Fruit fly (Drosophila melanogaster) whole organism, embryonic: ENCODE data around the gene put.

Experiments used
- CG10565 ChIP-seq: fragments of 200-800 bp; sonication (Bioruptor generic); optimal IDR thresholded peaks from 3 replicates; lab custom pipeline; 2016; ENCODE audit warnings: missing biosample characterization, mild to moderate bottlenecking, missing genetic modification characterization
- CG11093 ChIP-seq: fragments of 200-800 bp; sonication (Bioruptor generic); IDR thresholded peaks from 3 replicates; pipeline ENCODE4 v1.3.6; 2022; ENCODE audit warnings: missing biosample characterization, missing genetic modification characterization
- CG12219 ChIP-seq: fragments of 200-800 bp; sonication (Bioruptor generic); optimal IDR thresholded peaks from 3 replicates; lab custom pipeline; 2018; ENCODE audit warnings: missing biosample characterization, mild to moderate bottlenecking, missing genetic modification characterization
- CG12942 ChIP-seq: fragments of 200-800 bp; sonication (Bioruptor generic); optimal IDR thresholded peaks from 3 replicates; lab custom pipeline; 2016; ENCODE audit warnings: missing biosample characterization, missing genetic modification characterization
- CG13775 ChIP-seq: fragments of 200-800 bp; sonication (Bioruptor generic); optimal IDR thresholded peaks from 3 replicates; lab custom pipeline; 2017; ENCODE audit warnings: missing biosample characterization, mild to moderate bottlenecking, missing genetic modification characterization
- CG14014 ChIP-seq: fragments of 200-800 bp; sonication (Bioruptor generic); IDR thresholded peaks from 2 replicates; pipeline ENCODE4 v1.3.6; 2022; ENCODE audit warnings: missing biosample characterization, missing genetic modification characterization
- CG17568 ChIP-seq: fragments of 200-800 bp; sonication (Bioruptor generic); optimal IDR thresholded peaks from 2 replicates; lab custom pipeline; 2018; ENCODE audit warnings: missing biosample characterization, mild to moderate bottlenecking, missing genetic modification characterization, moderate library complexity
- CG17802 ChIP-seq: fragments of 200-800 bp; sonication (Bioruptor generic); optimal IDR thresholded peaks from 2 replicates; lab custom pipeline; 2018; ENCODE audit warnings: missing biosample characterization, mild to moderate bottlenecking, missing genetic modification characterization, moderate library complexity
- CG17912 ChIP-seq: fragments of 200-800 bp; sonication (Bioruptor generic); optimal IDR thresholded peaks from 2 replicates; lab custom pipeline; 2018; ENCODE audit warnings: missing biosample characterization, mild to moderate bottlenecking, missing genetic modification characterization
- CG18262 ChIP-seq: fragments of 200-800 bp; optimal IDR thresholded peaks from 3 replicates; lab custom pipeline; 2019; ENCODE audit warnings: missing biosample characterization, mild to moderate bottlenecking, missing genetic modification characterization, moderate library complexity
- CG3065 ChIP-seq: fragments of 200-800 bp; sonication (Bioruptor generic); optimal IDR thresholded peaks from 2 replicates; lab custom pipeline; 2016; ENCODE audit warnings: missing biosample characterization, missing genetic modification characterization
- CG33557 ChIP-seq: fragments of 200-800 bp; sonication (Bioruptor generic); optimal IDR thresholded peaks from 2 replicates; lab custom pipeline; 2019; ENCODE audit warnings: missing biosample characterization, mild to moderate bottlenecking, missing genetic modification characterization, moderate library complexity
- CG7928 ChIP-seq: fragments of 200-800 bp; sonication (Bioruptor generic); optimal IDR thresholded peaks from 2 replicates; lab custom pipeline; 2017; ENCODE audit warnings: missing biosample characterization, mild to moderate bottlenecking, missing genetic modification characterization
- CG8089 ChIP-seq: fragments of 200-800 bp; sonication (Bioruptor generic); optimal IDR thresholded peaks from 3 replicates; lab custom pipeline; 2016; ENCODE audit warnings: missing biosample characterization, missing genetic modification characterization
- CG9727 ChIP-seq: fragments of 200-800 bp; sonication (Bioruptor generic); optimal IDR thresholded peaks from 3 replicates; lab custom pipeline; 2017; ENCODE audit warnings: missing biosample characterization, mild to moderate bottlenecking, missing genetic modification characterization
- Camta ChIP-seq: fragments of 200-800 bp; sonication (Bioruptor generic); optimal IDR thresholded peaks from 2 replicates; lab custom pipeline; 2016; ENCODE audit warnings: missing biosample characterization, missing genetic modification characterization
- Deaf1 ChIP-seq: fragments of 200-800 bp; optimal IDR thresholded peaks from 3 replicates; lab custom pipeline; 2019; ENCODE audit warnings: missing biosample characterization, mild to moderate bottlenecking, missing genetic modification characterization, moderate library complexity
- Ets97D ChIP-seq: fragments of 200-800 bp; sonication (Bioruptor generic); optimal IDR thresholded peaks from 3 replicates; lab custom pipeline; 2016; ENCODE audit warnings: missing biosample characterization, missing genetic modification characterization
- Fer1 ChIP-seq: fragments of 200-800 bp; sonication (Bioruptor generic); optimal IDR thresholded peaks from 2 replicates; lab custom pipeline; 2017; ENCODE audit warnings: missing biosample characterization, mild to moderate bottlenecking, missing genetic modification characterization
- Fer3 ChIP-seq: fragments of 200-800 bp; sonication (Bioruptor generic); optimal IDR thresholded peaks from 2 replicates; lab custom pipeline; 2018; ENCODE audit warnings: missing biosample characterization, mild to moderate bottlenecking, missing genetic modification characterization, moderate library complexity
- Hr51 ChIP-seq, 2 experiments: fragments of 200-800 bp; sonication (Bioruptor generic); optimal IDR thresholded peaks; 2 replicates in 1 of 2; 3 replicates in 1 of 2; lab custom pipeline; 2016 to 2018; ENCODE audit warnings: missing biosample characterization in 2 of 2, missing genetic modification characterization in 2 of 2, mild to moderate bottlenecking in 1 of 2, moderate library complexity in 1 of 2
- Med ChIP-seq: fragments of 200-800 bp; sonication (Bioruptor generic); peaks from one replicate; lab custom pipeline; 2016; ENCODE audit warnings: missing biosample characterization, missing genetic modification characterization, mild to moderate bottlenecking, inconsistent platforms, moderate library complexity
- Nf-YA ChIP-seq: fragments of 200-800 bp; sonication (Bioruptor generic); IDR thresholded peaks from 2 replicates; pipeline ENCODE4 v1.3.6; 2022; ENCODE audit warnings: missing biosample characterization, missing genetic modification characterization
- Nf-YB ChIP-seq: fragments of 200-800 bp; sonication (Bioruptor generic); optimal IDR thresholded peaks from 3 replicates; lab custom pipeline; 2019; ENCODE audit warnings: missing biosample characterization, mild to moderate bottlenecking, missing genetic modification characterization, moderate library complexity
- Sin3A ChIP-seq: fragments of >200 bp; optimal IDR thresholded peaks from 2 replicates; lab custom pipeline; 2018
- Xbp1 ChIP-seq: fragments of 200-800 bp; sonication (Bioruptor generic); optimal IDR thresholded peaks from 3 replicates; lab custom pipeline; 2016; ENCODE audit warnings: missing biosample characterization, mild to moderate bottlenecking, missing genetic modification characterization
- al ChIP-seq: fragments of 200-800 bp; sonication (Bioruptor generic); IDR thresholded peaks from 2 replicates; pipeline ENCODE4 v1.3.6; 2022; ENCODE audit warnings: missing biosample characterization, missing genetic modification characterization
- bsh ChIP-seq, 2 experiments: fragments of 200-800 bp; sonication (Bioruptor generic); optimal IDR thresholded peaks; 2 replicates each; lab custom pipeline; 2017 to 2018; ENCODE audit warnings: mild to moderate bottlenecking in 2 of 2, missing biosample characterization in 2 of 2, missing genetic modification characterization in 2 of 2, moderate library complexity in 1 of 2
- dmrt11E ChIP-seq: fragments of 200-800 bp; sonication (Bioruptor generic); optimal IDR thresholded peaks from 3 replicates; lab custom pipeline; 2018; ENCODE audit warnings: missing biosample characterization, mild to moderate bottlenecking, missing genetic modification characterization, moderate library complexity
- ftz-f1 ChIP-seq: fragments of 200-800 bp; sonication (Bioruptor generic); optimal IDR thresholded peaks from 2 replicates; lab custom pipeline; 2016; ENCODE audit warnings: missing biosample characterization, missing genetic modification characterization
- gcm2 ChIP-seq: fragments of 200-800 bp; sonication (Bioruptor generic); optimal IDR thresholded peaks from 2 replicates; lab custom pipeline; 2016; ENCODE audit warnings: missing biosample characterization, missing genetic modification characterization
- gsb ChIP-seq: fragments of 200-800 bp; sonication (Bioruptor generic); IDR thresholded peaks from 2 replicates; pipeline ENCODE4 v1.3.6; 2022; ENCODE audit warnings: missing biosample characterization, missing genetic modification characterization
- her ChIP-seq: fragments of 200-800 bp; sonication (Bioruptor generic); optimal IDR thresholded peaks from 2 replicates; lab custom pipeline; 2016; ENCODE audit warnings: missing biosample characterization, missing genetic modification characterization
- lola ChIP-seq, 3 experiments: fragments of >200 bp in 2 of 3; fragments of 200-800 bp in 1 of 3; sonication (Bioruptor generic) in 1 of 3; optimal IDR thresholded peaks; 2 replicates each; lab custom pipeline; 2017 to 2019; ENCODE audit warnings: missing biosample characterization in 3 of 3, missing genetic modification characterization in 3 of 3, mild to moderate bottlenecking in 1 of 3, moderate library complexity in 1 of 3
- mld ChIP-seq: fragments of 200-800 bp; sonication (Bioruptor generic); IDR thresholded peaks from 3 replicates; pipeline ENCODE4 v1.3.6; 2022; ENCODE audit warnings: missing biosample characterization, missing genetic modification characterization; ENCODE audit not compliant: partially characterized antibody
- nom ChIP-seq: fragments of 200-800 bp; sonication (Bioruptor generic); optimal IDR thresholded peaks from 2 replicates; lab custom pipeline; 2017; ENCODE audit warnings: missing biosample characterization, missing genetic modification characterization, mild to moderate bottlenecking, moderate library complexity, missing genetic modification reagents
- pb ChIP-seq: fragments of 200-800 bp; sonication (Bioruptor generic); optimal IDR thresholded peaks from 3 replicates; lab custom pipeline; 2016; ENCODE audit warnings: missing biosample characterization, missing genetic modification characterization
- pho ChIP-seq: fragments of 200-800 bp; sonication (Bioruptor generic); optimal IDR thresholded peaks from 2 replicates; lab custom pipeline; 2016; ENCODE audit warnings: missing biosample characterization, missing genetic modification characterization
- pros ChIP-seq: fragments of 200-800 bp; sonication (Bioruptor generic); optimal IDR thresholded peaks from 3 replicates; lab custom pipeline; 2019; ENCODE audit warnings: missing biosample characterization, mild to moderate bottlenecking, missing genetic modification characterization, moderate library complexity
- row ChIP-seq: fragments of 200-800 bp; sonication (Bioruptor generic); IDR thresholded peaks from 3 replicates; pipeline ENCODE4 v1.3.6; 2022; ENCODE audit warnings: missing biosample characterization, missing genetic modification characterization
- run ChIP-seq: fragments of 200-800 bp; sonication (Bioruptor generic); optimal IDR thresholded peaks from 3 replicates; lab custom pipeline; 2018; ENCODE audit warnings: missing biosample characterization, mild to moderate bottlenecking, missing genetic modification characterization
- schlank ChIP-seq: fragments of 200-800 bp; sonication (Bioruptor generic); optimal IDR thresholded peaks from 2 replicates; lab custom pipeline; 2018; ENCODE audit warnings: missing biosample characterization, mild to moderate bottlenecking, missing genetic modification characterization
- sens-2 ChIP-seq: fragments of 200-800 bp; sonication (Bioruptor generic); IDR thresholded peaks from 2 replicates; pipeline ENCODE4 v1.3.6; 2022; ENCODE audit warnings: missing biosample characterization, missing genetic modification characterization
- slbo ChIP-seq: fragments of 200-800 bp; sonication (Bioruptor generic); IDR thresholded peaks from 2 replicates; pipeline ENCODE4 v1.3.6; 2022; ENCODE audit warnings: missing biosample characterization, missing genetic modification characterization
- sob ChIP-seq: fragments of 200-800 bp; sonication (Bioruptor generic); IDR thresholded peaks from 2 replicates; pipeline ENCODE4 v1.3.6; 2022; ENCODE audit warnings: missing biosample characterization, missing genetic modification characterization
- stc ChIP-seq: fragments of 200-800 bp; sonication (Bioruptor generic); IDR thresholded peaks from 2 replicates; pipeline ENCODE4 v1.3.6; 2022; ENCODE audit warnings: missing biosample characterization, missing genetic modification characterization
- toy ChIP-seq: fragments of 200-800 bp; sonication (Bioruptor generic); IDR thresholded peaks from 2 replicates; pipeline ENCODE4 v1.3.6; 2022; ENCODE audit warnings: missing biosample characterization, missing genetic modification characterization

put gene

dm6 chr3R:14622571-14622970, 2.9 kb downstream of the put start:
- peak in 1 of 2 experiments; percentile 5 for TF ChIP-seq bsh (GFP tag; optimal IDR thresholded peaks at IDR 0.05; lab: Kevin White, UChicago)
- no peak for TF ChIP-seq her (GFP tag; lab: Kevin White, UChicago)

DNA sequence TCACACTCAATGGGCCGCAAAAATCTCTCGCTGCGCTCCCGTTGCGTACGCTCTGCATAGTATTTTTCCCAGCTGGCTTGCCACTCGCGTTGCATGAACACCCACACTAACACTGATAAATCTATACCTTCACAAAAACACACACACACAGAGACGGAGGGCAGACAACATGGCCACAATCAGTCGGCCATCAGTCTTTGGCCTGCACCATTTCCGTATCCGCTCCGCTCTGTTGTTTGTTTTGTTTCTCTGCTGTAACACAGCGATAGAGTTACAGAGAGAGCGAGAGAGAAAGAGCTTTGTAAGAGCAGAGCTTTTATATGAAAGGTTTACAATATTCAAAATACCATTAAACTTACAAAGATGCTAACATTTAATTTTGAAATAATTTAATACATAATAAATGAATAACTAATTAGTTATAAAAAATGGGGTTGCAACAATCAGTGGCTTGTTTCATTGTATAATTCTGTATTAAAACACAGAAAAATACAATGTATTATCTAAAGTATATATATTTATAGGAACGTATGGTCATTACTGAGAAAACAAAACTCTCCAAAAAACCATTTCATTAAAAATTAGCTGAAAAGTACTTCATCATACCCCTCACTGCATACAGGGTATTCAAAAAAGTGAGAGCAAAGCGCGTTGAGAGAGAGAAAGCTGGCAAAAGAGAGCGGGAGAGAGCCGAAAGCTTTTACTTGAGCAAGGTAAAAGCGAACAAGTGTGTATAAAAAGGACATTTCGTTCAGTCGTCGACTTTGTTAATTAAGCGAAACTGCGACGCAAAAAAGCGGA, 16.4 kb downstream of the put start, which contains the start of gene CG14853:
TSS of gene CG14853 (plus strand) at position 751 of the 801 bp plus-strand sequence.
- peak; percentile 91 for TF ChIP-seq slbo
- TF ChIP-seq CG18262 (tag; lab: Kevin White, UChicago): peak; percentile 88
- TF ChIP-seq CG7928: no peak
- TF ChIP-seq CG33557 (GFP tag; lab: Kevin White, UChicago): peak; percentile 25
- no peak for TF ChIP-seq Sin3A (lab: Kevin White, UChicago)
- TF ChIP-seq mld (GFP tag; lab: Robert Waterston, UW): no peak
- peak; percentile 60 for TF ChIP-seq CG17912 (GFP tag; lab: Kevin White, UChicago)
- TF ChIP-seq Camta (GFP tag; lab: Kevin White, UChicago): no peak
- 0 out of 3 replicates have a peak, but pooled peaks have one; percentile 45 for TF ChIP-seq CG11093 (GFP tag; lab: Robert Waterston, UW)
- TF ChIP-seq gsb (GFP tag; lab: Robert Waterston, UW): peak; percentile 51
- TF ChIP-seq row: peak; percentile 85
- peak; percentile 48 for TF ChIP-seq CG3065 (GFP tag; lab: Kevin White, UChicago)
- TF ChIP-seq Nf-YB (GFP tag; lab: Kevin White, UChicago): peak; percentile 73
- peak; percentile 6 for TF ChIP-seq pho (GFP tag; lab: Kevin White, UChicago)
- TF ChIP-seq dmrt11E (tag; lab: Kevin White, UChicago): peak; percentile 33
- TF ChIP-seq Deaf1 (tag; lab: Kevin White, UChicago): peak; percentile 60
- TF ChIP-seq Fer1 (GFP tag; lab: Kevin White, UChicago): peak; percentile 71
- TF ChIP-seq CG17802 (tag; lab: Kevin White, UChicago): no peak
- TF ChIP-seq CG10565 (GFP tag; lab: Kevin White, UChicago): no peak
- peak; percentile 65 for TF ChIP-seq sens-2 (GFP tag; lab: Robert Waterston, UW)
- TF ChIP-seq stc (GFP tag; lab: Robert Waterston, UW): peak; percentile 76
- peak; percentile 42 for TF ChIP-seq al (GFP tag; lab: Robert Waterston, UW)
- peak; percentile 56 for TF ChIP-seq CG8089 (GFP tag; lab: Kevin White, UChicago)
- TF ChIP-seq run (tag; lab: Kevin White, UChicago): peak; percentile 40
- peak; percentile 94 for TF ChIP-seq Med (GFP tag; lab: Kevin White, UChicago)
- 0 out of 2 replicates have a peak, but pooled peaks have one; percentile 10 for TF ChIP-seq Nf-YA (GFP tag; lab: Robert Waterston, UW)
- peak in 1 of 2 experiments; percentile 96 for TF ChIP-seq Hr51 (GFP tag; optimal IDR thresholded peaks at IDR 0.05; lab: Kevin White, UChicago)
- TF ChIP-seq nom: no peak
- TF ChIP-seq CG12219: peak; percentile 71
- no peak for TF ChIP-seq pros (GFP tag; lab: Kevin White, UChicago)
- TF ChIP-seq Fer3: peak; percentile 43
- TF ChIP-seq CG17568 (GFP tag; lab: Kevin White, UChicago): peak; percentile 63
- TF ChIP-seq gcm2 (GFP tag; lab: Kevin White, UChicago): no peak
- TF ChIP-seq ftz-f1: no peak
- peak in 1 of 3 experiments; percentile 84 for TF ChIP-seq lola (GFP tag; optimal IDR thresholded peaks at IDR 0.05; lab: Kevin White, UChicago)
- no peak for TF ChIP-seq toy
- peak; percentile 71 for TF ChIP-seq CG12942 (GFP tag; lab: Kevin White, UChicago)
- TF ChIP-seq schlank (tag; lab: Kevin White, UChicago): peak; percentile 47
- TF ChIP-seq sob (GFP tag; lab: Robert Waterston, UW): peak; percentile 66
- TF ChIP-seq Xbp1 (GFP tag; lab: Kevin White, UChicago): peak; percentile 90
- peak; percentile 40 for TF ChIP-seq pb (GFP tag; lab: Kevin White, UChicago)
- peak; percentile 74 for TF ChIP-seq CG14014 (GFP tag; lab: Robert Waterston, UW)
- peak; percentile 97 for TF ChIP-seq Ets97D (GFP tag; lab: Kevin White, UChicago)
- TF ChIP-seq CG9727 (GFP tag; lab: Kevin White, UChicago): peak; percentile 28
- TF ChIP-seq CG13775 (GFP tag; lab: Kevin White, UChicago): peak; percentile 71
